Fruit fly (Drosophila melanogaster): ENCODE data around the gene CG31792.

Gene CG31792

dm6 chr2L:18974063-18974779, 23.0 kb upstream of the CG31792 start, which contains the start of the genes L2HGDH and CG10431:
L2HGDH (minus strand) TSS chr2L:18974448.
CG10431 (plus strand) TSS chr2L:18974710.
- TF ChIP-seq CTCF (optimal IDR thresholded peaks at IDR 0.05) (no peak), CG8478 (optimal IDR thresholded peaks at IDR 0.05) (no peak)

- TF ChIP-seq CTCF (optimal IDR thresholded peaks at IDR 0.05) (no peak), CG8478 (optimal IDR thresholded peaks at IDR 0.05) (no peak)
These were observed 20.5 kb upstream of the CG31792 start for dm6 chr2L:18976749-18977148.

dm6 chr2L:18978923-18979322, 18.3 kb upstream of the CG31792 start:
- TF ChIP-seq CG8478 (optimal IDR thresholded peaks at IDR 0.05), result no peak
- no peak for TF ChIP-seq CTCF (optimal IDR thresholded peaks at IDR 0.05)

- TF ChIP-seq CTCF (optimal IDR thresholded peaks at IDR 0.05) (no peak), CG8478 (optimal IDR thresholded peaks at IDR 0.05) (no peak)
These were observed 17.8 kb upstream of the CG31792 start for dm6 chr2L:18979407-18979806.

- TF ChIP-seq CG8478 (optimal IDR thresholded peaks at IDR 0.05) (no peak), CTCF (optimal IDR thresholded peaks at IDR 0.05) (no peak)
These were observed 16.3 kb upstream of the CG31792 start for dm6 chr2L:18980982-18981381.

dm6 chr2L:18981484-18981883, 15.8 kb upstream of the CG31792 start:
- no peak for TF ChIP-seq CTCF (optimal IDR thresholded peaks at IDR 0.05)
- TF ChIP-seq CG8478 (optimal IDR thresholded peaks at IDR 0.05), result no peak

dm6 chr2L:18981947-18982579, 15.2 kb upstream of the CG31792 start:
- no peak for TF ChIP-seq CTCF (optimal IDR thresholded peaks at IDR 0.05)
- no peak for TF ChIP-seq CG8478 (optimal IDR thresholded peaks at IDR 0.05)

dm6 chr2L:18982826-18983758, 14.2 kb upstream of the CG31792 start:
- TF ChIP-seq CTCF (optimal IDR thresholded peaks at IDR 0.05), result no peak
- no peak for TF ChIP-seq CG8478 (optimal IDR thresholded peaks at IDR 0.05)

dm6 chr2L:18984158-18984557, 13.1 kb upstream of the CG31792 start:
- no peak for TF ChIP-seq CG8478 (optimal IDR thresholded peaks at IDR 0.05)

dm6 chr2L:18985201-18986124, 11.8 kb upstream of the CG31792 start:
- TF ChIP-seq CTCF (optimal IDR thresholded peaks at IDR 0.05) (no peak), CG8478 (optimal IDR thresholded peaks at IDR 0.05) (no peak)

dm6 chr2L:18986125-18986498, 11.1 kb upstream of the CG31792 start:
- TF ChIP-seq CTCF (optimal IDR thresholded peaks at IDR 0.05), result no peak
- TF ChIP-seq CG8478 (optimal IDR thresholded peaks at IDR 0.05), result no peak

dm6 chr2L:18987078-18987895, 10.0 kb upstream of the CG31792 start, which contains the start of the genes Swip-1 and EMC5:
Swip-1 (minus strand) TSS chr2L:18987280.
EMC5 (plus strand) TSS chr2L:18987707.
- no peak for TF ChIP-seq CTCF (optimal IDR thresholded peaks at IDR 0.05)
- TF ChIP-seq CG8478 (optimal IDR thresholded peaks at IDR 0.05), result no peak

- TF ChIP-seq CTCF (optimal IDR thresholded peaks at IDR 0.05) (no peak), CG8478 (optimal IDR thresholded peaks at IDR 0.05) (no peak)
These were observed 7.1 kb upstream of the CG31792 start, which contains the start of gene CG15170 for dm6 chr2L:18990133-18990532. CG15170 (minus strand) TSS chr2L:18990233.
